ENCODE assay signal across 6 worm cellular contexts in the genomic region with DNA sequence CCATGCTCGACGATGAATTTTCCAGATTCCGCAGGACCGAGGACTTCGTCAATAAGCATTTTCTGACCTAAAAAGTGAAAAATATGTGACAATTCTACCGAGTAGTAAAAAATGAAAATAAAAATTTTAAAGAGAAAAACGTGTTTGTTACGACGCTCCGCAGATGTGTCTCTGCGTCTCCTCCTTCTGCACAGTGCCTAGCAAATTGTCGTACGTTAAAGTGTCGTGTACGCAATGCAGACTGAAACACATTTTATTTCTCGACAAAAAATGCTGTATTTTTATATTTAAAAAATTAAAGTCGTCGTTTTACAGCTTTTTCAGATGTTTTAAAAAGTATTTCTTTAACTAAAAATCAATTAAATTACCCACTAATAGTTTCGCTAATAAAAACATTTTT.
TF ChIP-seq lines count a peak whose summit lies in the region.

Gene C11D2.4, minus strand, starts transcription at position 128 of the 400 bp plus-strand sequence.

TF ChIP-seq in whole organism, L1 larva, 84 proteins besides CTCF, POLR2A, EP300 and RAD21 (continues in another document):
- no peak for TF ChIP-seq lin-14 (GFP tag; optimal IDR thresholded peaks at IDR 0.05; lab: Kevin White, UChicago)
- TF ChIP-seq C34B4.2 (tag; optimal IDR thresholded peaks at IDR 0.05; lab: Kevin White, UChicago) = no peak
- TF ChIP-seq hlh-17 (GFP tag; optimal IDR thresholded peaks at IDR 0.05; lab: Kevin White, UChicago; ENCODE audit: borderline replicate concordance) = no peak
- TF ChIP-seq pax-3 (tag; optimal IDR thresholded peaks at IDR 0.05; lab: Kevin White, UChicago) = no peak
- no peak for TF ChIP-seq pag-3 (tag; optimal IDR thresholded peaks at IDR 0.05; lab: Kevin White, UChicago; ENCODE audit: borderline replicate concordance, insufficient read depth)
- peak; percentile 51; the same call in 1 of the 2 replicates for TF ChIP-seq nhr-19 (GFP tag; conservative IDR thresholded peaks at IDR 0.05; lab: Robert Waterston, UW)
- TF ChIP-seq xbp-1 (tag; optimal IDR thresholded peaks at IDR 0.05; lab: Kevin White, UChicago) = peak; percentile 49
- peak; percentile 55 for TF ChIP-seq snpc-4 (tag; optimal IDR thresholded peaks at IDR 0.05; lab: Kevin White, UChicago)
- TF ChIP-seq nhr-47 (tag; optimal IDR thresholded peaks at IDR 0.05; lab: Kevin White, UChicago) = peak; percentile 69
- TF ChIP-seq nhr-20 (tag; optimal IDR thresholded peaks at IDR 0.05; lab: Kevin White, UChicago) = peak; percentile 57
- no peak for TF ChIP-seq pqm-1 (tag; optimal IDR thresholded peaks at IDR 0.05; lab: Kevin White, UChicago)
- TF ChIP-seq ceh-63 (GFP tag; optimal IDR thresholded peaks at IDR 0.05; lab: Kevin White, UChicago) = no peak

TF ChIP-seq in whole organism, L2 larva, 48 proteins besides CTCF, POLR2A, EP300 and RAD21 (continues in another document):
- no peak for TF ChIP-seq nhr-25 (tag; optimal IDR thresholded peaks at IDR 0.05; lab: Kevin White, UChicago)
- no peak for TF ChIP-seq elt-3 (tag; optimal IDR thresholded peaks at IDR 0.05; lab: Kevin White, UChicago)
- no peak for TF ChIP-seq ztf-1 (GFP tag; conservative IDR thresholded peaks at IDR 0.05; lab: Robert Waterston, UW)
- no peak for TF ChIP-seq peb-1 (tag; optimal IDR thresholded peaks at IDR 0.05; lab: Kevin White, UChicago)
- TF ChIP-seq nhr-6 (tag; optimal IDR thresholded peaks at IDR 0.05; lab: Kevin White, UChicago) = no peak
- TF ChIP-seq nhr-77 (tag; optimal IDR thresholded peaks at IDR 0.05; lab: Kevin White, UChicago) = no peak
- TF ChIP-seq nhr-21 (tag; optimal IDR thresholded peaks at IDR 0.05; lab: Kevin White, UChicago) = no peak
- no peak for TF ChIP-seq dmd-4 (tag; optimal IDR thresholded peaks at IDR 0.05; lab: Kevin White, UChicago)
- TF ChIP-seq egl-27 (tag; optimal IDR thresholded peaks at IDR 0.05; lab: Kevin White, UChicago) = no peak
- no peak for TF ChIP-seq nhr-11 (tag; optimal IDR thresholded peaks at IDR 0.05; lab: Kevin White, UChicago)
- TF ChIP-seq fos-1 (tag; optimal IDR thresholded peaks at IDR 0.05; lab: Kevin White, UChicago) = no peak
- no peak for TF ChIP-seq zag-1 (tag; optimal IDR thresholded peaks at IDR 0.05; lab: Kevin White, UChicago)
- TF ChIP-seq nhr-12 (tag; optimal IDR thresholded peaks at IDR 0.05; lab: Kevin White, UChicago) = no peak
- no peak for TF ChIP-seq R02D3.7 (tag; optimal IDR thresholded peaks at IDR 0.05; lab: Kevin White, UChicago)
- peak; percentile 24 for TF ChIP-seq ztf-4 (tag; optimal IDR thresholded peaks at IDR 0.05; lab: Kevin White, UChicago)
- TF ChIP-seq mdl-1 (tag; optimal IDR thresholded peaks at IDR 0.05; lab: Kevin White, UChicago) = no peak

TF ChIP-seq in whole organism, L3 larva, 47 proteins besides CTCF, POLR2A, EP300 and RAD21:
- TF ChIP-seq lsy-12 (tag; optimal IDR thresholded peaks at IDR 0.05; lab: Kevin White, UChicago) (no peak), egl-5 (tag; optimal IDR thresholded peaks at IDR 0.05; lab: Kevin White, UChicago) (peak; percentile 6), daf-12 (tag; optimal IDR thresholded peaks at IDR 0.05; lab: Kevin White, UChicago) (no peak), R02D3.7 (tag; optimal IDR thresholded peaks at IDR 0.05; lab: Kevin White, UChicago) (peak; percentile 13), elt-3 (tag; optimal IDR thresholded peaks at IDR 0.05; lab: Kevin White, UChicago) (no peak), lin-15B (tag; optimal IDR thresholded peaks at IDR 0.05; lab: Kevin White, UChicago) (peak; percentile 22), nfya-1 (tag; optimal IDR thresholded peaks at IDR 0.05; lab: Kevin White, UChicago; ENCODE audit: insufficient read depth) (peak; percentile 54), skn-1 (tag; optimal IDR thresholded peaks at IDR 0.05; lab: Kevin White, UChicago) (peak; percentile 49), pha-4 (tag; optimal IDR thresholded peaks at IDR 0.05; lab: Kevin White, UChicago) (peak; percentile 53), mml-1 (tag; optimal IDR thresholded peaks at IDR 0.05; lab: Kevin White, UChicago) (no peak), snpc-4 (tag; optimal IDR thresholded peaks at IDR 0.05; lab: Kevin White, UChicago) (peak; percentile 48), hmg-11 (tag; optimal IDR thresholded peaks at IDR 0.05; lab: Kevin White, UChicago) (peak; percentile 46)

TF ChIP-seq in whole organism, L4 larva, 104 proteins besides CTCF, POLR2A, EP300 and RAD21 (continues in another document):
- TF ChIP-seq ceh-62 (tag; optimal IDR thresholded peaks at IDR 0.05; lab: Kevin White, UChicago) (no peak), ceh-82 (tag; optimal IDR thresholded peaks at IDR 0.05; lab: Kevin White, UChicago) (no peak), unc-62 (GFP tag; optimal IDR thresholded peaks at IDR 0.05 in 1 of 2; lab: Kevin White, UChicago) (peak in 1 of 2 experiments; percentile 63), unc-62 (tag; optimal IDR thresholded peaks at IDR 0.05; lab: Kevin White, UChicago) (no peak), snpc-1.2 (GFP tag; IDR thresholded peaks at IDR 0.05; lab: Robert Waterston, UW) (peak; percentile 86), madf-9 (GFP tag; conservative IDR thresholded peaks at IDR 0.05; lab: Robert Waterston, UW) (no peak), nhr-11 (tag; optimal IDR thresholded peaks at IDR 0.05; lab: Kevin White, UChicago) (no peak), mxl-3 (GFP tag; optimal IDR thresholded peaks at IDR 0.05; lab: Kevin White, UChicago) (no peak), F37D6.2 (tag; optimal IDR thresholded peaks at IDR 0.05; lab: Kevin White, UChicago) (no peak), egl-27 (tag; optimal IDR thresholded peaks at IDR 0.05; lab: Kevin White, UChicago) (no peak), dpl-1 (GFP tag; optimal IDR thresholded peaks at IDR 0.05; lab: Kevin White, UChicago) (peak; percentile 65), lin-1 (GFP tag; IDR thresholded peaks at IDR 0.05; lab: Robert Waterston, UW) (no peak), nhr-237 (tag; optimal IDR thresholded peaks at IDR 0.05; lab: Kevin White, UChicago) (no peak), T20F7.1 (GFP tag; optimal IDR thresholded peaks at IDR 0.05; lab: Kevin White, UChicago) (peak; percentile 60), ceh-44 (GFP tag; IDR thresholded peaks at IDR 0.05; lab: Robert Waterston, UW) (no peak), lin-38 (GFP tag; IDR thresholded peaks at IDR 0.05; lab: Robert Waterston, UW) (peak; percentile 43; the same call in 1 of the 2 replicates), vab-7 (GFP tag; IDR thresholded peaks at IDR 0.05; lab: Robert Waterston, UW) (no peak), rbr-2 (tag; optimal IDR thresholded peaks at IDR 0.05; lab: Kevin White, UChicago) (peak; percentile 24)

TF ChIP-seq in whole organism, mixed stage, embryonic, 35 proteins besides CTCF, POLR2A, EP300 and RAD21:
- peak; percentile 10 for TF ChIP-seq ces-1 (GFP tag; optimal IDR thresholded peaks at IDR 0.05; lab: Kevin White, UChicago)
- peak; percentile 23 for TF ChIP-seq lsy-2 (tag; optimal IDR thresholded peaks at IDR 0.05; lab: Kevin White, UChicago)
- TF ChIP-seq nhr-237 (tag; optimal IDR thresholded peaks at IDR 0.05; lab: Kevin White, UChicago) = peak; percentile 16
- TF ChIP-seq zip-8 (tag; optimal IDR thresholded peaks at IDR 0.05; lab: Kevin White, UChicago) = no peak
- peak; percentile 18 for TF ChIP-seq mep-1 (tag; optimal IDR thresholded peaks at IDR 0.05; lab: Kevin White, UChicago)

TF ChIP-seq in whole organism, young adult, 124 proteins besides CTCF, POLR2A, EP300 and RAD21:
- TF ChIP-seq tbp1 (GFP tag; optimal IDR thresholded peaks at IDR 0.05; lab: Kevin White, UChicago) (peak; percentile 21), snpc-1.3 (tag; optimal IDR thresholded peaks at IDR 0.05; lab: Kevin White, UChicago; ENCODE audit: insufficient read depth) (peak; percentile 36), F23B12.7 (tag; optimal IDR thresholded peaks at IDR 0.05; lab: Kevin White, UChicago; ENCODE audit: insufficient read depth) (no peak), somi-1 (GFP tag; optimal IDR thresholded peaks at IDR 0.05; lab: Kevin White, UChicago) (no peak), aptf-3 (GFP tag; IDR thresholded peaks at IDR 0.05; lab: Robert Waterston, UW) (no peak), C17E4.6 (GFP tag; IDR thresholded peaks at IDR 0.05; lab: Robert Waterston, UW) (no peak), snpc-4 (GFP tag; optimal IDR thresholded peaks at IDR 0.05; lab: Kevin White, UChicago) (peak; percentile 50), snpc-4 (tag; optimal IDR thresholded peaks at IDR 0.05; lab: Kevin White, UChicago) (peak; percentile 22 to 84 (median 80)), Y79H2A.3 (GFP tag; conservative IDR thresholded peaks at IDR 0.05; lab: Robert Waterston, UW) (no peak), hmg-1.2 (GFP tag; IDR thresholded peaks at IDR 0.05; lab: Robert Waterston, UW) (peak; percentile 98)
